Worm (Caenorhabditis elegans) whole organism, L2 larva: ENCODE measurements around the gene ndx-9.

Experiments used
- F13H6.1 ChIP-seq: sonication (generic microtip); optimal IDR thresholded peaks from 2 replicates; lab custom pipeline; 2016; ENCODE audit warnings: missing genetic modification characterization, missing compliant biosample characterization
- R02D3.7 ChIP-seq: fragments of 150-350 bp; optimal IDR thresholded peaks from 2 replicates; lab custom pipeline; 2014; ENCODE audit warnings: missing biosample characterization, missing genetic modification characterization
- ZK546.5 ChIP-seq: sonication (generic microtip); optimal IDR thresholded peaks from 2 replicates; lab custom pipeline; 2017; ENCODE audit warnings: missing biosample characterization, missing genetic modification characterization
- alr-1 ChIP-seq: fragments of 150-350 bp; optimal IDR thresholded peaks from 2 replicates; lab custom pipeline; 2014; ENCODE audit warnings: missing biosample characterization, missing genetic modification characterization
- nhr-12 ChIP-seq: fragments of 150-350 bp; optimal IDR thresholded peaks from 2 replicates; lab custom pipeline; 2014; ENCODE audit warnings: missing biosample characterization, missing genetic modification characterization
- nhr-237 ChIP-seq: fragments of 150-350 bp; optimal IDR thresholded peaks from 2 replicates; lab custom pipeline; 2014; ENCODE audit warnings: missing biosample characterization, missing genetic modification characterization
- peb-1 ChIP-seq: fragments of 150-350 bp; optimal IDR thresholded peaks from 2 replicates; lab custom pipeline; 2014; ENCODE audit warnings: missing biosample characterization, missing genetic modification characterization
- sem-4 ChIP-seq: fragments of 150-350 bp; optimal IDR thresholded peaks from 2 replicates; lab custom pipeline; 2014; ENCODE audit warnings: missing biosample characterization, missing genetic modification reagents, missing genetic modification characterization
- unc-55 ChIP-seq: fragments of 150-350 bp; sonication (generic microtip); optimal IDR thresholded peaks from 3 replicates; lab custom pipeline; 2014; ENCODE audit warnings: missing biosample characterization, missing genetic modification reagents, missing genetic modification characterization
- zag-1 ChIP-seq: fragments of 150-350 bp; optimal IDR thresholded peaks from 2 replicates; lab custom pipeline; 2014; ENCODE audit warnings: missing biosample characterization, missing genetic modification characterization

- TF ChIP-seq nhr-237 (tag; lab: Kevin White, UChicago), result no peak
- TF ChIP-seq peb-1 (tag; lab: Kevin White, UChicago), result no peak
- TF ChIP-seq sem-4 (tag; lab: Kevin White, UChicago), result no peak
- TF ChIP-seq zag-1 (tag; lab: Kevin White, UChicago), result no peak
- TF ChIP-seq nhr-12 (tag; lab: Kevin White, UChicago), result no peak
- TF ChIP-seq unc-55 (GFP tag; lab: Kevin White, UChicago), result no peak
- TF ChIP-seq F13H6.1 (tag; lab: Kevin White, UChicago), result no peak
- TF ChIP-seq R02D3.7 (tag; lab: Kevin White, UChicago), result no peak
- no peak for TF ChIP-seq ZK546.5 (tag; lab: Kevin White, UChicago)
- no peak for TF ChIP-seq alr-1 (tag; lab: Kevin White, UChicago)
Measured at ce11 chrIV:11030117-11030516, 18.3 kb upstream of the ndx-9 start.
